Fruit fly (Drosophila melanogaster): ENCODE data around the gene RpL7-like.

The RpL7-like gene

dm6 chr2L:12007331-12007791, 48.8 kb upstream of the RpL7-like start (continued):
- peak; percentile 92 for TF ChIP-seq CG6254 (GFP tag; optimal IDR thresholded peaks at IDR 0.05)
- TF ChIP-seq lmd (GFP tag; IDR thresholded peaks at IDR 0.05), result no peak
- TF ChIP-seq CG12299 (tag; optimal IDR thresholded peaks at IDR 0.05), result no peak
- no peak for TF ChIP-seq ase (GFP tag; IDR thresholded peaks at IDR 0.05)
- no peak for TF ChIP-seq sim (GFP tag; IDR thresholded peaks at IDR 0.05)
- no peak for TF ChIP-seq CG8281 (tag; optimal IDR thresholded peaks at IDR 0.05)
- TF ChIP-seq z (GFP tag; IDR thresholded peaks at IDR 0.05), result no peak
- peak; percentile 76 for TF ChIP-seq CG17385 (GFP tag; optimal IDR thresholded peaks at IDR 0.05)
- peak; percentile 50 for TF ChIP-seq repo (GFP tag; optimal IDR thresholded peaks at IDR 0.05)
- TF ChIP-seq stc (GFP tag; IDR thresholded peaks at IDR 0.05), result no peak
- peak; percentile 0 for TF ChIP-seq ATbp (GFP tag; optimal IDR thresholded peaks at IDR 0.05)
- TF ChIP-seq CG17568 (GFP tag; optimal IDR thresholded peaks at IDR 0.05), result peak; percentile 63
- peak; percentile 89 for TF ChIP-seq run (tag; optimal IDR thresholded peaks at IDR 0.05)
- TF ChIP-seq caup (GFP tag; optimal IDR thresholded peaks at IDR 0.05; ENCODE audit: severe bottlenecking), result peak; percentile 45
- TF ChIP-seq HmgD (GFP tag; optimal IDR thresholded peaks at IDR 0.05), result peak; percentile 98
- peak; percentile 68 for TF ChIP-seq CG33557 (GFP tag; optimal IDR thresholded peaks at IDR 0.05)
- TF ChIP-seq CG14710 (tag; optimal IDR thresholded peaks at IDR 0.05), result peak; percentile 46
- peak; percentile 94 for TF ChIP-seq Hmr (GFP tag; optimal IDR thresholded peaks at IDR 0.05)
- TF ChIP-seq gfzf (GFP tag; optimal IDR thresholded peaks at IDR 0.05), result no peak
- TF ChIP-seq vfl (GFP tag; optimal IDR thresholded peaks at IDR 0.05), result peak; percentile 23
- TF ChIP-seq CoRest (tag; optimal IDR thresholded peaks at IDR 0.05), result peak; percentile 21
- peak; percentile 41 for TF ChIP-seq CG13775 (GFP tag; optimal IDR thresholded peaks at IDR 0.05)
- peak; percentile 76 for TF ChIP-seq pfk (GFP tag; optimal IDR thresholded peaks at IDR 0.05)
- no peak for TF ChIP-seq ab (GFP tag; optimal IDR thresholded peaks at IDR 0.05)
- TF ChIP-seq CG33213 (GFP tag; optimal IDR thresholded peaks at IDR 0.05), result peak; percentile 91
- peak; percentile 42 for TF ChIP-seq CG17359 (tag; optimal IDR thresholded peaks at IDR 0.05)
- TF ChIP-seq mam (GFP tag; optimal IDR thresholded peaks at IDR 0.05), result peak; percentile 12
- TF ChIP-seq Xbp1 (GFP tag; optimal IDR thresholded peaks at IDR 0.05), result peak; percentile 33
- peak; percentile 28 for TF ChIP-seq pho (GFP tag; optimal IDR thresholded peaks at IDR 0.05)
- TF ChIP-seq TFAM (GFP tag; optimal IDR thresholded peaks at IDR 0.05), result no peak
- TF ChIP-seq abd-A (tag; optimal IDR thresholded peaks at IDR 0.05), result peak; percentile 100
- peak; percentile 26 for TF ChIP-seq phol (tag; optimal IDR thresholded peaks at IDR 0.05)
- TF ChIP-seq Atf-2 (GFP tag; optimal IDR thresholded peaks at IDR 0.05), result peak; percentile 48
- TF ChIP-seq kay (GFP tag; optimal IDR thresholded peaks at IDR 0.05), result peak; percentile 89
- peak; percentile 82 for TF ChIP-seq CG4707 (GFP tag; optimal IDR thresholded peaks at IDR 0.05)
- peak; percentile 96 for TF ChIP-seq HLHmδ (GFP tag; optimal IDR thresholded peaks at IDR 0.05)
- peak; percentile 98 for TF ChIP-seq CG34376 (GFP tag; optimal IDR thresholded peaks at IDR 0.05)
- peak; percentile 96 for TF ChIP-seq Med (GFP tag)
- TF ChIP-seq Sox100B (GFP tag; optimal IDR thresholded peaks at IDR 0.05), result peak; percentile 35
- TF ChIP-seq CG6272 (GFP tag; IDR thresholded peaks at IDR 0.05), result peak; percentile 57; the same call in 1 of the 2 replicates
- peak; percentile 88 for TF ChIP-seq zen (tag; optimal IDR thresholded peaks at IDR 0.05)
- peak; percentile 50 for TF ChIP-seq Jarid2 (GFP tag; optimal IDR thresholded peaks at IDR 0.05)
- no peak for TF ChIP-seq CG2116 (GFP tag; optimal IDR thresholded peaks at IDR 0.05)
- TF ChIP-seq CG8290 (GFP tag; optimal IDR thresholded peaks at IDR 0.05), result peak; percentile 53
- TF ChIP-seq CG8290 (tag; optimal IDR thresholded peaks at IDR 0.05), result peak; percentile 90 to 93
- TF ChIP-seq CG17361 (GFP tag; IDR thresholded peaks at IDR 0.05), result no peak
- peak; percentile 75 for TF ChIP-seq CG15514 (GFP tag; optimal IDR thresholded peaks at IDR 0.05)
- peak; percentile 58 for TF ChIP-seq wek (GFP tag; optimal IDR thresholded peaks at IDR 0.05)
- peak; percentile 74 for TF ChIP-seq CG13624 (GFP tag; optimal IDR thresholded peaks at IDR 0.05)
- no peak for TF ChIP-seq Hr39 (optimal IDR thresholded peaks at IDR 0.05)
- no peak for TF ChIP-seq NK7.1 (GFP tag; optimal IDR thresholded peaks at IDR 0.05)

Measured in whole organism, embryonic.